Worm (Caenorhabditis elegans) whole organism, young adult: ENCODE measurements around the gene F42F12.3.

ENCODE experiments used
- B0019.2 ChIP-seq: fragments of 200-800 bp; sonication (Bioruptor generic); conservative IDR thresholded peaks from 2 replicates; pipeline ENCODE4 v1.3.6; 2022; ENCODE audit warnings: missing genetic modification reagents, missing genetic modification characterization, missing compliant biosample characterization
- B0035.1 ChIP-seq: sonication (generic microtip); optimal IDR thresholded peaks from 2 replicates; lab custom pipeline; 2016; ENCODE audit warnings: missing genetic modification characterization, mild to moderate bottlenecking, missing compliant biosample characterization, missing genotype, missing genetic modification reagents
- B0261.1 ChIP-seq: sonication (generic microtip); optimal IDR thresholded peaks from 2 replicates; lab custom pipeline; 2016; ENCODE audit warnings: mild to moderate bottlenecking, missing genetic modification characterization, moderate library complexity, missing compliant biosample characterization
- C06A6.2 ChIP-seq: fragments of 200-800 bp; sonication (Bioruptor generic); conservative IDR thresholded peaks from 2 replicates; pipeline ENCODE4 v1.3.6; 2022; ENCODE audit warnings: missing genetic modification characterization, missing compliant biosample characterization
- C17E4.6 ChIP-seq: fragments of 200-800 bp; sonication (Bioruptor generic); IDR thresholded peaks from 2 replicates; pipeline ENCODE4 v1.3.6; 2022; ENCODE audit warnings: missing genetic modification reagents, missing genetic modification characterization, missing compliant biosample characterization
- F10E7.11 ChIP-seq: sonication (generic microtip); optimal IDR thresholded peaks from 2 replicates; lab custom pipeline; 2017; ENCODE audit warnings: mild to moderate bottlenecking, missing genetic modification characterization, moderate library complexity, missing compliant biosample characterization
- F23B12.7 ChIP-seq: sonication (generic microtip); optimal IDR thresholded peaks from 2 replicates; lab custom pipeline; 2017; ENCODE audit warnings: missing genetic modification characterization, mild to moderate bottlenecking, missing compliant biosample characterization, antibody characterized with exemption, moderate library complexity; ENCODE audit not compliant: insufficient read depth
- F33H1.4 ChIP-seq: fragments of 200-800 bp; sonication (Bioruptor generic); IDR thresholded peaks from 2 replicates; pipeline ENCODE4 v1.3.6; 2022; ENCODE audit warnings: missing genetic modification reagents, missing genetic modification characterization, missing compliant biosample characterization
- T07F8.4 ChIP-seq: sonication (generic microtip); optimal IDR thresholded peaks from 2 replicates; lab custom pipeline; 2016; ENCODE audit warnings: mild to moderate bottlenecking, missing genetic modification characterization, moderate library complexity, missing compliant biosample characterization
- Y67H2A.10 ChIP-seq: fragments of 200-800 bp; sonication (Bioruptor generic); conservative IDR thresholded peaks from 2 replicates; pipeline ENCODE4 v1.3.6; 2022; ENCODE audit warnings: missing genetic modification reagents, missing genetic modification characterization, missing compliant biosample characterization
- akir-1 ChIP-seq: fragments of 200-800 bp; sonication (Bioruptor generic); optimal IDR thresholded peaks from 2 replicates; lab custom pipeline; 2018; ENCODE audit warnings: mild to moderate bottlenecking, missing genetic modification characterization, moderate library complexity, missing compliant biosample characterization
- aptf-3 ChIP-seq: fragments of 200-800 bp; sonication (Bioruptor generic); IDR thresholded peaks from 2 replicates; pipeline ENCODE4 v1.3.6; 2022; ENCODE audit warnings: missing genetic modification characterization, missing compliant biosample characterization
- athp-1 ChIP-seq: sonication (generic microtip); optimal IDR thresholded peaks from 2 replicates; lab custom pipeline; 2017; ENCODE audit warnings: mild to moderate bottlenecking, missing genetic modification characterization, missing compliant biosample characterization
- attf-3 ChIP-seq: fragments of 200-800 bp; sonication (Bioruptor generic); conservative IDR thresholded peaks from 2 replicates; pipeline ENCODE4 v1.3.6; 2022; ENCODE audit warnings: missing genetic modification reagents, missing genetic modification characterization, missing compliant biosample characterization
- attf-6 ChIP-seq: fragments of 200-800 bp; sonication (Bioruptor generic); IDR thresholded peaks from 2 replicates; pipeline ENCODE4 v1.3.6; 2022; ENCODE audit warnings: missing genetic modification reagents, missing genetic modification characterization, missing compliant biosample characterization
- bed-1 ChIP-seq: fragments of 200-800 bp; sonication (Bioruptor generic); IDR thresholded peaks from 2 replicates; pipeline ENCODE4 v1.3.6; 2022; ENCODE audit warnings: missing genetic modification reagents, missing genetic modification characterization, missing compliant biosample characterization
- bed-2 ChIP-seq: fragments of 200-800 bp; sonication (Bioruptor generic); IDR thresholded peaks from 2 replicates; pipeline ENCODE4 v1.3.6; 2022; ENCODE audit warnings: missing genetic modification reagents, missing genetic modification characterization, missing compliant biosample characterization
- cebp-2 ChIP-seq: fragments of 200-800 bp; sonication (Bioruptor generic); IDR thresholded peaks from 2 replicates; pipeline ENCODE4 v1.3.6; 2022; ENCODE audit warnings: missing genetic modification characterization, missing compliant biosample characterization
- ceh-40 ChIP-seq: fragments of 200-800 bp; sonication (Bioruptor generic); IDR thresholded peaks from 2 replicates; pipeline ENCODE4 v1.3.6; 2022; ENCODE audit warnings: missing genetic modification characterization, missing compliant biosample characterization
- die-1 ChIP-seq: sonication (generic microtip); optimal IDR thresholded peaks from 2 replicates; lab custom pipeline; 2016; ENCODE audit warnings: missing genotype, mild to moderate bottlenecking, missing genetic modification characterization, missing compliant biosample characterization
- dpff-1 ChIP-seq: sonication (generic microtip); optimal IDR thresholded peaks from 2 replicates; lab custom pipeline; 2017; ENCODE audit warnings: mild to moderate bottlenecking, missing genetic modification characterization, missing compliant biosample characterization
- dpl-1 ChIP-seq: fragments of 150-350 bp; optimal IDR thresholded peaks from 2 replicates; lab custom pipeline; 2014; ENCODE audit warnings: missing biosample characterization, missing genetic modification reagents, missing genetic modification characterization
- efl-1 ChIP-seq: fragments of 150-350 bp; optimal IDR thresholded peaks from 2 replicates; lab custom pipeline; 2014; ENCODE audit warnings: missing biosample characterization, missing genetic modification reagents, missing genetic modification characterization
- ets-4 ChIP-seq: fragments of 200-800 bp; sonication (Bioruptor generic); optimal IDR thresholded peaks from 2 replicates; lab custom pipeline; 2018; ENCODE audit warnings: mild to moderate bottlenecking, missing genetic modification characterization, missing compliant biosample characterization
- hlh-12 ChIP-seq: sonication (generic microtip); optimal IDR thresholded peaks from 2 replicates; lab custom pipeline; 2016; ENCODE audit warnings: missing genetic modification characterization, missing compliant biosample characterization
- hlh-26 ChIP-seq: fragments of 200-800 bp; sonication (Bioruptor generic); conservative IDR thresholded peaks from 2 replicates; pipeline ENCODE4 v1.3.6; 2022; ENCODE audit warnings: missing genetic modification reagents, missing genetic modification characterization, missing compliant biosample characterization
- hrde-1 ChIP-seq: sonication (generic microtip); optimal IDR thresholded peaks from 2 replicates; lab custom pipeline; 2016; ENCODE audit warnings: missing genetic modification characterization, mild to moderate bottlenecking, missing compliant biosample characterization, moderate library complexity, missing genotype, missing genetic modification reagents, borderline replicate concordance
- let-526 ChIP-seq: fragments of 200-800 bp; sonication (Bioruptor generic); IDR thresholded peaks from 2 replicates; pipeline ENCODE4 v1.3.6; 2022; ENCODE audit warnings: missing genetic modification reagents, missing genetic modification characterization, missing compliant biosample characterization
- lin-26 ChIP-seq: fragments of 200-800 bp; sonication (Bioruptor generic); IDR thresholded peaks from 2 replicates; pipeline ENCODE4 v1.3.6; 2022; ENCODE audit warnings: missing genetic modification reagents, missing genetic modification characterization, missing compliant biosample characterization
- lin-40 ChIP-seq: sonication (generic microtip); optimal IDR thresholded peaks from 2 replicates; lab custom pipeline; 2016; ENCODE audit warnings: missing genetic modification characterization, mild to moderate bottlenecking, missing compliant biosample characterization, missing genotype, missing genetic modification reagents
- lsy-27 ChIP-seq: sonication (generic microtip); optimal IDR thresholded peaks from 2 replicates; lab custom pipeline; 2017; ENCODE audit warnings: missing genetic modification characterization, mild to moderate bottlenecking, missing compliant biosample characterization, antibody characterized with exemption, missing genotype, borderline replicate concordance; ENCODE audit not compliant: insufficient read depth
- madf-3 ChIP-seq: fragments of 200-800 bp; sonication (Bioruptor generic); IDR thresholded peaks from 2 replicates; pipeline ENCODE4 v1.3.6; 2022; ENCODE audit warnings: missing genetic modification reagents, missing genetic modification characterization, missing compliant biosample characterization
- madf-6 ChIP-seq: fragments of 200-800 bp; sonication (Bioruptor generic); IDR thresholded peaks from 2 replicates; pipeline ENCODE4 v1.3.6; 2022; ENCODE audit warnings: missing genetic modification reagents, missing genetic modification characterization, missing compliant biosample characterization
- mes-4 ChIP-seq: sonication (generic microtip); optimal IDR thresholded peaks from 2 replicates; lab custom pipeline; 2016; ENCODE audit warnings: missing genotype, missing genetic modification characterization, missing compliant biosample characterization
- mxl-1 ChIP-seq: sonication (generic microtip); optimal IDR thresholded peaks from 2 replicates; lab custom pipeline; 2016; ENCODE audit warnings: missing genetic modification characterization, missing compliant biosample characterization
- nfya-1 ChIP-seq: sonication (generic microtip); optimal IDR thresholded peaks from 2 replicates; lab custom pipeline; 2017; ENCODE audit warnings: antibody characterized with exemption, missing compliant biosample characterization, missing genetic modification characterization, borderline replicate concordance; ENCODE audit not compliant: insufficient read depth
- nhr-179 ChIP-seq: sonication (generic microtip); optimal IDR thresholded peaks from 2 replicates; lab custom pipeline; 2016; ENCODE audit warnings: mild to moderate bottlenecking, missing genetic modification characterization, missing compliant biosample characterization
- rcor-1 ChIP-seq: fragments of 200-800 bp; sonication (Bioruptor generic); IDR thresholded peaks from 2 replicates; pipeline ENCODE4 v1.3.6; 2022; ENCODE audit warnings: missing genetic modification reagents, missing genetic modification characterization, missing compliant biosample characterization
- snpc-1.3 ChIP-seq: sonication (generic microtip); optimal IDR thresholded peaks from 2 replicates; lab custom pipeline; 2017; ENCODE audit warnings: missing genetic modification characterization, mild to moderate bottlenecking, missing compliant biosample characterization, antibody characterized with exemption, moderate library complexity, missing genotype, missing genetic modification reagents; ENCODE audit not compliant: insufficient read depth
- unc-62 ChIP-seq: fragments of 150-350 bp; optimal IDR thresholded peaks from 2 replicates; lab custom pipeline; 2014; ENCODE audit warnings: missing biosample characterization, missing genetic modification reagents, missing genetic modification characterization
- xnd-1 ChIP-seq: sonication (generic microtip); optimal IDR thresholded peaks from 2 replicates; lab custom pipeline; 2016; ENCODE audit warnings: missing genotype, missing genetic modification reagents, missing genetic modification characterization, missing compliant biosample characterization
- zim-3 ChIP-seq: sonication (generic microtip); optimal IDR thresholded peaks from 2 replicates; lab custom pipeline; 2017; ENCODE audit warnings: mild to moderate bottlenecking, missing genetic modification characterization, moderate library complexity, missing compliant biosample characterization
- ztf-22 ChIP-seq: fragments of 200-800 bp; sonication (Bioruptor generic); optimal IDR thresholded peaks from 2 replicates; lab custom pipeline; 2018; ENCODE audit warnings: mild to moderate bottlenecking, missing genetic modification characterization, moderate library complexity, missing compliant biosample characterization
- ztf-25 ChIP-seq: fragments of 200-800 bp; sonication (Bioruptor generic); IDR thresholded peaks from 2 replicates; pipeline ENCODE4 v1.3.6; 2022; ENCODE audit warnings: missing genetic modification reagents, missing genetic modification characterization, missing compliant biosample characterization
- ztf-26 ChIP-seq: sonication (generic microtip); optimal IDR thresholded peaks from 2 replicates; lab custom pipeline; 2017; ENCODE audit warnings: missing genetic modification characterization, missing compliant biosample characterization

F42F12.3 gene

DNA sequence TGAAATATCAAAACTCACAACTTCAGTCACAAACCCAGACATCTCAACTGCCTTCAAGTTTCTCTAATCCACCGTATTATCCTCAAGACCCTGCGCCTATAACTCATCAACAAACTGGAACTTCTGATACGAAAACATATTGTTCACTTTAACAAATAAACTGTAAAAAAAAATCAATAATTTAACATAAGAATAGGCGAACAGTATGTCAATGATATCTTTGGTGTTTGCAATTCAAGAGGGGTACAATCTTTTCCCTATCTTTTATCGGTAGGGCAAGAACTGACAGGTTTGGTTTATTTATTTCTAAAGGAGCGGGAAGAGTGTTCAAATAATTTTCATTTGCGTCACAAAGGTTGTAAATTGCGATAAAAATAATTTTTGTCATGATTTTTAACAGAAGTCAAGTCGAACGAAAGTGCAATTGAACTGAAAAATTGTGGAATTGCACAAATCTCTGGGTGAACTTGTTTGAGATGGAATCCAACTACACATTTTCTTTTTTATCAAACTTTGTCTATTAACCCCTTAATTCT is 12.6 kb downstream of the F42F12.3 start (continued):
- no peak for TF ChIP-seq nfya-1 (tag; lab: Kevin White, UChicago)
- TF ChIP-seq xnd-1 (tag; lab: Kevin White, UChicago) = no peak
- no peak for TF ChIP-seq bed-1
- peak; percentile 46 for TF ChIP-seq athp-1 (tag; lab: Kevin White, UChicago)
- peak; percentile 99 for TF ChIP-seq ztf-26 (tag; lab: Kevin White, UChicago)
- no peak for TF ChIP-seq hlh-12 (tag; lab: Kevin White, UChicago)
- no peak for TF ChIP-seq aptf-3 (GFP tag; lab: Robert Waterston, UW)
- no peak for TF ChIP-seq lsy-27 (tag; lab: Kevin White, UChicago)
- TF ChIP-seq attf-3 (GFP tag; lab: Robert Waterston, UW) = 0 out of 2 replicates have a peak, but pooled peaks have one; percentile 38
- peak; percentile 23 for TF ChIP-seq zim-3
- peak; percentile 86 for TF ChIP-seq dpff-1 (tag; lab: Kevin White, UChicago)
- TF ChIP-seq B0261.1 = peak; percentile 62
- TF ChIP-seq ztf-22 (GFP tag; lab: Kevin White, UChicago) = peak; percentile 67
- TF ChIP-seq ets-4 (GFP tag; lab: Kevin White, UChicago) = peak; percentile 89
- TF ChIP-seq die-1 (tag; lab: Kevin White, UChicago) = peak; percentile 66
- no peak for TF ChIP-seq Y67H2A.10
- peak; percentile 77 for TF ChIP-seq C17E4.6 (GFP tag; lab: Robert Waterston, UW)
- no peak for TF ChIP-seq dpl-1 (GFP tag; lab: Kevin White, UChicago)
- peak; percentile 100 for TF ChIP-seq lin-40 (tag; lab: Kevin White, UChicago)
- no peak for TF ChIP-seq unc-62 (GFP tag; lab: Kevin White, UChicago)
- peak; percentile 73 for TF ChIP-seq lin-26 (GFP tag; lab: Robert Waterston, UW)
- TF ChIP-seq B0019.2 (GFP tag; lab: Robert Waterston, UW) = no peak
- peak; percentile 95 for TF ChIP-seq B0035.1
- no peak for TF ChIP-seq snpc-1.3
- peak; percentile 97 for TF ChIP-seq F23B12.7 (tag; lab: Kevin White, UChicago)
- no peak for TF ChIP-seq ztf-25 (GFP tag; lab: Robert Waterston, UW)
- 0 out of 2 replicates have a peak, but pooled peaks have one; percentile 28 for TF ChIP-seq ceh-40 (GFP tag; lab: Robert Waterston, UW)
- TF ChIP-seq hlh-26 (GFP tag; lab: Robert Waterston, UW) = no peak
- TF ChIP-seq nhr-179 (tag; lab: Kevin White, UChicago) = peak; percentile 81
- no peak for TF ChIP-seq F33H1.4 (GFP tag; lab: Robert Waterston, UW)
- no peak for TF ChIP-seq efl-1 (GFP tag; lab: Kevin White, UChicago)
- TF ChIP-seq akir-1 (GFP tag; lab: Kevin White, UChicago) = peak; percentile 70
- peak; percentile 95 for TF ChIP-seq C06A6.2 (GFP tag; lab: Robert Waterston, UW)
- no peak for TF ChIP-seq attf-6
- TF ChIP-seq cebp-2 (GFP tag; lab: Robert Waterston, UW) = peak; percentile 93; the same call in 1 of the 2 replicates
- no peak for TF ChIP-seq madf-6
- peak; percentile 72 for TF ChIP-seq madf-3 (GFP tag; lab: Robert Waterston, UW)
- peak; percentile 29; the same call in 1 of the 2 replicates for TF ChIP-seq bed-2 (GFP tag; lab: Robert Waterston, UW)
- TF ChIP-seq hrde-1 (tag; lab: Kevin White, UChicago) = peak; percentile 51
- peak; percentile 85 for TF ChIP-seq T07F8.4 (tag; lab: Kevin White, UChicago)
- no peak for TF ChIP-seq mxl-1 (tag; lab: Kevin White, UChicago)
- peak; percentile 91 for TF ChIP-seq F10E7.11 (tag; lab: Kevin White, UChicago)
- TF ChIP-seq rcor-1 (GFP tag; lab: Robert Waterston, UW) = peak; percentile 94
- no peak for TF ChIP-seq mes-4 (tag; lab: Kevin White, UChicago)
- TF ChIP-seq let-526 = peak; percentile 81
- TF ChIP-seq, all 124 proteins: peak for 82
